Fruit fly (Drosophila melanogaster) whole organism, embryonic: Measurements from ENCODE around the gene Ptp4E.

Experiments used
- Asciz ChIP-seq: fragments of 200-800 bp; sonication (Bioruptor generic); optimal IDR thresholded peaks from 2 replicates; lab custom pipeline; 2017; ENCODE audit warnings: missing biosample characterization, mild to moderate bottlenecking, missing genetic modification characterization, missing genetic modification reagents
- CG10209 ChIP-seq: fragments of 200-800 bp; sonication (Bioruptor generic); optimal IDR thresholded peaks from 3 replicates; lab custom pipeline; 2017; ENCODE audit warnings: missing biosample characterization, mild to moderate bottlenecking, missing genetic modification characterization, missing genetic modification reagents
- CG11093 ChIP-seq: fragments of 200-800 bp; sonication (Bioruptor generic); IDR thresholded peaks from 3 replicates; pipeline ENCODE4 v1.3.6; 2022; ENCODE audit warnings: missing biosample characterization, missing genetic modification characterization
- CG11247 ChIP-seq: fragments of 200-800 bp; sonication (Bioruptor generic); IDR thresholded peaks from 2 replicates; pipeline ENCODE4 v1.3.6; 2022; ENCODE audit warnings: missing biosample characterization, missing genetic modification characterization
- CG11696 ChIP-seq: fragments of 200-800 bp; sonication (Bioruptor generic); IDR thresholded peaks from 2 replicates; pipeline ENCODE4 v1.3.6; 2022; ENCODE audit warnings: missing biosample characterization, missing genetic modification characterization
- CG12391 ChIP-seq: fragments of 200-800 bp; sonication (Bioruptor generic); optimal IDR thresholded peaks from 3 replicates; lab custom pipeline; 2018; ENCODE audit warnings: missing biosample characterization, mild to moderate bottlenecking, missing genetic modification characterization, moderate library complexity
- CG12769 ChIP-seq: fragments of 200-800 bp; sonication (Bioruptor generic); optimal IDR thresholded peaks from 2 replicates; lab custom pipeline; 2019; ENCODE audit warnings: missing biosample characterization, mild to moderate bottlenecking, missing genetic modification characterization, moderate library complexity
- CG15696 ChIP-seq: fragments of 200-800 bp; sonication (Bioruptor generic); optimal IDR thresholded peaks from 2 replicates; lab custom pipeline; 2019; ENCODE audit warnings: missing biosample characterization, mild to moderate bottlenecking, missing genetic modification characterization, moderate library complexity
- CG17361 ChIP-seq: fragments of 200-800 bp; sonication (Bioruptor generic); IDR thresholded peaks from 3 replicates; pipeline ENCODE4 v1.3.6; 2022; ENCODE audit warnings: missing biosample characterization, missing genetic modification characterization
- CG2678 ChIP-seq: fragments of 200-800 bp; sonication (Bioruptor generic); optimal IDR thresholded peaks from 3 replicates; lab custom pipeline; 2019; ENCODE audit warnings: missing biosample characterization, mild to moderate bottlenecking, missing genetic modification characterization, moderate library complexity
- CG31224 ChIP-seq: fragments of 200-800 bp; sonication (Bioruptor generic); IDR thresholded peaks from 2 replicates; pipeline ENCODE4 v1.3.6; 2022; ENCODE audit warnings: missing biosample characterization, missing genetic modification characterization
- CG32767 ChIP-seq: fragments of 200-800 bp; sonication (Bioruptor generic); IDR thresholded peaks from 2 replicates; pipeline ENCODE4 v1.3.6; 2022; ENCODE audit warnings: missing biosample characterization, missing genetic modification characterization
- CG3281 ChIP-seq: fragments of 200-800 bp; sonication (Bioruptor generic); optimal IDR thresholded peaks from 3 replicates; lab custom pipeline; 2017; ENCODE audit warnings: missing biosample characterization, mild to moderate bottlenecking, missing genetic modification characterization
- CG33213 ChIP-seq: fragments of 200-800 bp; sonication (Bioruptor generic); optimal IDR thresholded peaks from 3 replicates; lab custom pipeline; 2016; ENCODE audit warnings: missing biosample characterization, missing genetic modification characterization
- CG4854 ChIP-seq: fragments of 200-800 bp; sonication (Bioruptor generic); optimal IDR thresholded peaks from 2 replicates; lab custom pipeline; 2016; ENCODE audit warnings: missing biosample characterization, missing genetic modification characterization, inconsistent platforms
- CG7839 ChIP-seq: fragments of 200-800 bp; sonication (Bioruptor generic); optimal IDR thresholded peaks from 3 replicates; lab custom pipeline; 2018; ENCODE audit warnings: missing biosample characterization, mild to moderate bottlenecking, missing genetic modification characterization, moderate library complexity
- CG7963 ChIP-seq: fragments of 200-800 bp; sonication (Bioruptor generic); IDR thresholded peaks from 3 replicates; pipeline ENCODE4 v1.3.6; 2022; ENCODE audit warnings: missing biosample characterization, missing genetic modification characterization; ENCODE audit not compliant: partially characterized antibody
- CG8089 ChIP-seq: fragments of 200-800 bp; sonication (Bioruptor generic); optimal IDR thresholded peaks from 3 replicates; lab custom pipeline; 2016; ENCODE audit warnings: missing biosample characterization, missing genetic modification characterization
- CoRest ChIP-seq: fragments of 200-800 bp; sonication (Bioruptor generic); optimal IDR thresholded peaks from 3 replicates; lab custom pipeline; 2018; ENCODE audit warnings: missing biosample characterization, mild to moderate bottlenecking, missing genetic modification characterization, moderate library complexity
- Dip3 ChIP-seq: fragments of 200-800 bp; sonication (Bioruptor generic); optimal IDR thresholded peaks from 3 replicates; lab custom pipeline; 2016; ENCODE audit warnings: missing biosample characterization, missing genetic modification characterization
- E2f1 ChIP-seq: fragments of 200-800 bp; sonication (Bioruptor generic); IDR thresholded peaks from 2 replicates; pipeline ENCODE4 v1.3.6; 2022; ENCODE audit warnings: missing biosample characterization, missing genetic modification characterization
- Fer1 ChIP-seq: fragments of 200-800 bp; sonication (Bioruptor generic); optimal IDR thresholded peaks from 2 replicates; lab custom pipeline; 2017; ENCODE audit warnings: missing biosample characterization, mild to moderate bottlenecking, missing genetic modification characterization
- Fer2 ChIP-seq: fragments of 200-800 bp; sonication (Bioruptor generic); optimal IDR thresholded peaks from 2 replicates; lab custom pipeline; 2018; ENCODE audit warnings: missing biosample characterization, mild to moderate bottlenecking, missing genetic modification characterization, moderate library complexity
- Hr39 ChIP-seq: fragments of >200 bp; optimal IDR thresholded peaks from 2 replicates; lab custom pipeline; 2017
- Lim3 ChIP-seq: fragments of 200-800 bp; sonication (Bioruptor generic); IDR thresholded peaks from 2 replicates; pipeline ENCODE4 v1.3.6; 2022; ENCODE audit warnings: missing biosample characterization, missing genetic modification characterization
- Myb ChIP-seq: fragments of 200-800 bp; sonication (Bioruptor generic); optimal IDR thresholded peaks from 2 replicates; lab custom pipeline; 2016; ENCODE audit warnings: missing biosample characterization, missing genetic modification characterization
- NC2α ChIP-seq: fragments of 200-800 bp; sonication (Bioruptor generic); optimal IDR thresholded peaks from 2 replicates; lab custom pipeline; 2016; ENCODE audit warnings: missing biosample characterization, missing genetic modification characterization
- NK7.1 ChIP-seq: fragments of 200-800 bp; sonication (Bioruptor generic); optimal IDR thresholded peaks from 3 replicates; lab custom pipeline; 2016; ENCODE audit warnings: missing biosample characterization, missing genetic modification characterization
- Six4 ChIP-seq: fragments of 200-800 bp; sonication (Bioruptor generic); optimal IDR thresholded peaks from 2 replicates; lab custom pipeline; 2016; ENCODE audit warnings: missing biosample characterization, missing genetic modification characterization
- Sry-β ChIP-seq: fragments of 200-800 bp; sonication (Bioruptor generic); optimal IDR thresholded peaks from 2 replicates; lab custom pipeline; 2018; ENCODE audit warnings: missing biosample characterization, mild to moderate bottlenecking, missing genetic modification characterization, moderate library complexity
- bbx ChIP-seq: fragments of 200-800 bp; sonication (Bioruptor generic); IDR thresholded peaks from 2 replicates; pipeline ENCODE4 v1.3.6; 2022; ENCODE audit warnings: missing biosample characterization, missing genetic modification characterization; ENCODE audit not compliant: partially characterized antibody
- corto ChIP-seq: fragments of 200-800 bp; sonication (Bioruptor generic); optimal IDR thresholded peaks from 2 replicates; lab custom pipeline; 2016; ENCODE audit warnings: missing biosample characterization, mild to moderate bottlenecking, missing genetic modification characterization, moderate library complexity
- cwo ChIP-seq: fragments of 200-800 bp; sonication (Bioruptor generic); optimal IDR thresholded peaks from 3 replicates; lab custom pipeline; 2017; ENCODE audit warnings: missing biosample characterization, missing genetic modification characterization, mild to moderate bottlenecking, moderate library complexity, missing genetic modification reagents
- eyg ChIP-seq: fragments of 200-800 bp; sonication (Bioruptor generic); optimal IDR thresholded peaks from 3 replicates; lab custom pipeline; 2016; ENCODE audit warnings: missing biosample characterization, missing genetic modification characterization
- grn ChIP-seq: fragments of 200-800 bp; sonication (Bioruptor generic); optimal IDR thresholded peaks from 3 replicates; lab custom pipeline; 2017; ENCODE audit warnings: missing biosample characterization, missing genetic modification characterization
- lov ChIP-seq, 2 experiments: fragments of 200-800 bp in 1 of 2; fragments of >200 bp in 1 of 2; sonication (Bioruptor generic) in 1 of 2; IDR thresholded peaks in 1 of 2; optimal IDR thresholded peaks in 1 of 2; 2 replicates in 1 of 2; 3 replicates in 1 of 2; pipeline versions ENCODE4 v1.3.6 to Lab custom; 2017 to 2022; ENCODE audit warnings: missing biosample characterization in 1 of 2, missing genetic modification characterization in 1 of 2
- odd ChIP-seq: fragments of 200-800 bp; sonication (Bioruptor generic); optimal IDR thresholded peaks from 2 replicates; lab custom pipeline; 2017; ENCODE audit warnings: missing biosample characterization, mild to moderate bottlenecking, missing genetic modification characterization
- p53 ChIP-seq: fragments of 200-800 bp; sonication (Bioruptor generic); optimal IDR thresholded peaks from 2 replicates; lab custom pipeline; 2016; ENCODE audit warnings: missing biosample characterization, missing genetic modification characterization
- pb ChIP-seq: fragments of 200-800 bp; sonication (Bioruptor generic); optimal IDR thresholded peaks from 3 replicates; lab custom pipeline; 2016; ENCODE audit warnings: missing biosample characterization, missing genetic modification characterization
- sc ChIP-seq, 3 experiments: fragments of >200 bp in 2 of 3; fragments of 200-800 bp in 1 of 3; sonication (Bioruptor generic) in 1 of 3; optimal IDR thresholded peaks; 2 replicates in 2 of 3; 3 replicates in 1 of 3; lab custom pipeline; 2017; ENCODE audit warnings: mild to moderate bottlenecking in 1 of 3, missing biosample characterization in 1 of 3, missing genetic modification characterization in 1 of 3, missing genetic modification reagents in 1 of 3
- seq ChIP-seq: fragments of 200-800 bp; sonication (Bioruptor generic); IDR thresholded peaks from 2 replicates; pipeline ENCODE4 v1.3.6; 2022; ENCODE audit warnings: missing biosample characterization, missing genetic modification characterization
- slou ChIP-seq: fragments of 200-800 bp; sonication (Bioruptor generic); optimal IDR thresholded peaks from 3 replicates; lab custom pipeline; 2016; ENCODE audit warnings: missing biosample characterization, missing genetic modification characterization
- so ChIP-seq: fragments of 200-800 bp; sonication (Bioruptor generic); IDR thresholded peaks from 3 replicates; pipeline ENCODE4 v1.3.6; 2022; ENCODE audit warnings: missing biosample characterization, missing genetic modification characterization
- trh ChIP-seq: fragments of 200-800 bp; sonication (Bioruptor generic); optimal IDR thresholded peaks from 2 replicates; lab custom pipeline; 2016; ENCODE audit warnings: missing biosample characterization, missing genetic modification characterization
- unc-4 ChIP-seq: fragments of 200-800 bp; sonication (Bioruptor generic); IDR thresholded peaks from 2 replicates; pipeline ENCODE4 v1.3.6; 2022; ENCODE audit warnings: missing biosample characterization, missing genetic modification characterization; ENCODE audit not compliant: partially characterized antibody
- unpg ChIP-seq: fragments of 200-800 bp; sonication (Bioruptor generic); optimal IDR thresholded peaks from 3 replicates; lab custom pipeline; 2018; ENCODE audit warnings: missing biosample characterization, mild to moderate bottlenecking, missing genetic modification characterization, moderate library complexity
- vnd ChIP-seq: fragments of 200-800 bp; sonication (Bioruptor generic); IDR thresholded peaks from 3 replicates; pipeline ENCODE4 v1.3.6; 2022; ENCODE audit warnings: missing biosample characterization, missing genetic modification characterization; ENCODE audit not compliant: partially characterized antibody

Ptp4E gene

dm6 chrX:4909938-4910778 is 28.8 kb upstream of the Ptp4E start (continued):
- peak; percentile 99 for TF ChIP-seq NC2α (GFP tag; lab: Kevin White, UChicago)
- TF ChIP-seq CG17361 (GFP tag; lab: Robert Waterston, UW): peak; percentile 100
- peak; percentile 79 for TF ChIP-seq Sry-β (GFP tag; lab: Kevin White, UChicago)
- TF ChIP-seq CG10209 (GFP tag; lab: Kevin White, UChicago): peak; percentile 100
- TF ChIP-seq E2f1 (GFP tag; lab: Robert Waterston, UW): peak; percentile 100
- peak; percentile 96 for TF ChIP-seq grn (GFP tag; lab: Kevin White, UChicago)
- peak; percentile 100 for TF ChIP-seq CG7839
- peak; percentile 100 for TF ChIP-seq Six4 (GFP tag; lab: Kevin White, UChicago)
- peak; percentile 100 for TF ChIP-seq Asciz
- TF ChIP-seq Dip3 (GFP tag; lab: Kevin White, UChicago): peak; percentile 100
- peak; percentile 99 for TF ChIP-seq pb (GFP tag; lab: Kevin White, UChicago)
- peak; percentile 100 for TF ChIP-seq CG3281 (GFP tag; lab: Kevin White, UChicago)
- peak; percentile 97 for TF ChIP-seq Myb (GFP tag; lab: Kevin White, UChicago)
- TF ChIP-seq CG31224 (GFP tag; lab: Robert Waterston, UW): peak; percentile 99
- peak; percentile 100 for TF ChIP-seq NK7.1 (GFP tag; lab: Kevin White, UChicago)
- TF ChIP-seq corto (GFP tag; lab: Kevin White, UChicago): peak; percentile 99
- peak; percentile 98 for TF ChIP-seq CG11696
- TF ChIP-seq so (GFP tag; lab: Robert Waterston, UW): peak; percentile 100
- no peak for TF ChIP-seq bbx (GFP tag; lab: Robert Waterston, UW)
- TF ChIP-seq CG33213: peak; percentile 100
- no peak for TF ChIP-seq Hr39 (lab: Kevin White, UChicago)
- peak; percentile 99 for TF ChIP-seq CG8089
- TF ChIP-seq CG12769: peak; percentile 99
- TF ChIP-seq eyg (GFP tag; lab: Kevin White, UChicago): peak; percentile 99
- peak; percentile 100 for TF ChIP-seq CG12391 (tag; lab: Kevin White, UChicago)
- TF ChIP-seq vnd (GFP tag; lab: Robert Waterston, UW): no peak
- peak; percentile 100 for TF ChIP-seq Fer1
- peak; percentile 100 for TF ChIP-seq CG15696 (tag; lab: Kevin White, UChicago)
- TF ChIP-seq CG7963 (GFP tag; lab: Robert Waterston, UW): no peak
- peak; percentile 100 for TF ChIP-seq odd (GFP tag; lab: Kevin White, UChicago)
- peak; percentile 100 for TF ChIP-seq unpg (GFP tag; lab: Kevin White, UChicago)
- TF ChIP-seq lov (optimal IDR thresholded peaks at IDR 0.05; lab: Kevin White, UChicago): no peak
- peak; percentile 100 for TF ChIP-seq lov (GFP tag; IDR thresholded peaks at IDR 0.05; lab: Robert Waterston, UW)
- peak; percentile 98 for TF ChIP-seq p53 (GFP tag; lab: Kevin White, UChicago)
- peak; percentile 100 for TF ChIP-seq CG2678
- peak; percentile 99 for TF ChIP-seq trh (GFP tag; lab: Kevin White, UChicago)
- TF ChIP-seq CoRest: peak; percentile 100
- peak; percentile 99 for TF ChIP-seq CG4854 (GFP tag; lab: Kevin White, UChicago)
- peak; percentile 100 for TF ChIP-seq CG32767 (GFP tag; lab: Robert Waterston, UW)
- peak; percentile 100 for TF ChIP-seq Fer2
- TF ChIP-seq unc-4 (GFP tag; lab: Robert Waterston, UW): no peak; the same call in 1 of the 2 replicates
- TF ChIP-seq seq: peak; percentile 100
- TF ChIP-seq CG11093 (GFP tag; lab: Robert Waterston, UW): peak; percentile 100
- TF ChIP-seq CG11247 (GFP tag; lab: Robert Waterston, UW): peak; percentile 100
- peak; percentile 98 for TF ChIP-seq Lim3 (GFP tag; lab: Robert Waterston, UW)
- no peak for TF ChIP-seq sc (optimal IDR thresholded peaks at IDR 0.05; lab: Kevin White, UChicago)
- peak; percentile 99 for TF ChIP-seq sc (GFP tag; optimal IDR thresholded peaks at IDR 0.05; lab: Kevin White, UChicago)
- peak; percentile 99 for TF ChIP-seq cwo
- peak; percentile 99 for TF ChIP-seq slou (GFP tag; lab: Kevin White, UChicago)
